Fruit fly (Drosophila melanogaster) whole organism, embryonic: ENCODE results near the gene CG8319.

Source experiments
- Abd-B ChIP-seq: fragments of 200-800 bp; sonication (Bioruptor generic); optimal IDR thresholded peaks from 2 replicates; lab custom pipeline; 2018; ENCODE audit warnings: missing biosample characterization, mild to moderate bottlenecking, missing genetic modification characterization, moderate library complexity
- Ada2b ChIP-seq: fragments of 200-800 bp; sonication (Bioruptor generic); IDR thresholded peaks from 2 replicates; pipeline ENCODE4 v1.3.6; 2022; ENCODE audit warnings: missing biosample characterization, missing genetic modification characterization
- Aef1 ChIP-seq: fragments of 200-800 bp; sonication (Bioruptor generic); IDR thresholded peaks from 3 replicates; pipeline ENCODE4 v1.3.6; 2022; ENCODE audit warnings: missing biosample characterization, missing genetic modification characterization
- Bdp1 ChIP-seq: fragments of 200-800 bp; sonication (Bioruptor generic); optimal IDR thresholded peaks from 3 replicates; lab custom pipeline; 2016; ENCODE audit warnings: missing biosample characterization, missing genetic modification characterization
- CG10959 ChIP-seq: fragments of 200-800 bp; sonication (Bioruptor generic); IDR thresholded peaks from 2 replicates; pipeline ENCODE4 v1.3.6; 2022; ENCODE audit warnings: missing biosample characterization, missing genetic modification characterization
- CG11504 ChIP-seq: fragments of 200-800 bp; sonication (Bioruptor generic); optimal IDR thresholded peaks from 3 replicates; lab custom pipeline; 2019; ENCODE audit warnings: missing biosample characterization, mild to moderate bottlenecking, missing genetic modification characterization, moderate library complexity
- CG13624 ChIP-seq: fragments of 200-800 bp; sonication (Bioruptor generic); optimal IDR thresholded peaks from 2 replicates; lab custom pipeline; 2016; ENCODE audit warnings: missing biosample characterization, missing genetic modification characterization
- CG15269 ChIP-seq: fragments of 200-800 bp; sonication (Bioruptor generic); optimal IDR thresholded peaks from 2 replicates; lab custom pipeline; 2018; ENCODE audit warnings: missing biosample characterization, mild to moderate bottlenecking, missing genetic modification characterization, moderate library complexity
- CG17568 ChIP-seq: fragments of 200-800 bp; sonication (Bioruptor generic); optimal IDR thresholded peaks from 2 replicates; lab custom pipeline; 2018; ENCODE audit warnings: missing biosample characterization, mild to moderate bottlenecking, missing genetic modification characterization, moderate library complexity
- CG32532 ChIP-seq: fragments of 200-800 bp; sonication (Bioruptor generic); IDR thresholded peaks from 2 replicates; pipeline ENCODE4 v1.3.6; 2022; ENCODE audit warnings: missing biosample characterization, missing genetic modification characterization
- CG3407 ChIP-seq: fragments of 200-800 bp; sonication (Bioruptor generic); optimal IDR thresholded peaks from 2 replicates; lab custom pipeline; 2018; ENCODE audit warnings: missing biosample characterization, mild to moderate bottlenecking, missing genetic modification characterization
- CG34224 ChIP-seq: fragments of 200-800 bp; sonication (Bioruptor generic); IDR thresholded peaks from 3 replicates; pipeline ENCODE4 v1.3.6; 2022; ENCODE audit warnings: missing biosample characterization, missing genetic modification characterization; ENCODE audit not compliant: partially characterized antibody
- CG34376 ChIP-seq: fragments of 200-800 bp; sonication (Bioruptor generic); optimal IDR thresholded peaks from 2 replicates; lab custom pipeline; 2018; ENCODE audit warnings: missing biosample characterization, mild to moderate bottlenecking, missing genetic modification characterization
- CG5953 ChIP-seq: fragments of 200-800 bp; sonication (Bioruptor generic); IDR thresholded peaks from 2 replicates; pipeline ENCODE4 v1.3.6; 2022; ENCODE audit warnings: missing biosample characterization, missing genetic modification characterization
- CG7786 ChIP-seq: fragments of 200-800 bp; sonication (Bioruptor generic); optimal IDR thresholded peaks from 2 replicates; lab custom pipeline; 2016; ENCODE audit warnings: missing biosample characterization, missing genetic modification characterization
- CG7928 ChIP-seq: fragments of 200-800 bp; sonication (Bioruptor generic); optimal IDR thresholded peaks from 2 replicates; lab custom pipeline; 2017; ENCODE audit warnings: missing biosample characterization, mild to moderate bottlenecking, missing genetic modification characterization
- CG8089 ChIP-seq: fragments of 200-800 bp; sonication (Bioruptor generic); optimal IDR thresholded peaks from 3 replicates; lab custom pipeline; 2016; ENCODE audit warnings: missing biosample characterization, missing genetic modification characterization
- CG9727 ChIP-seq: fragments of 200-800 bp; sonication (Bioruptor generic); optimal IDR thresholded peaks from 3 replicates; lab custom pipeline; 2017; ENCODE audit warnings: missing biosample characterization, mild to moderate bottlenecking, missing genetic modification characterization
- Camta ChIP-seq: fragments of 200-800 bp; sonication (Bioruptor generic); optimal IDR thresholded peaks from 2 replicates; lab custom pipeline; 2016; ENCODE audit warnings: missing biosample characterization, missing genetic modification characterization
- D19A ChIP-seq: fragments of 200-800 bp; optimal IDR thresholded peaks from 3 replicates; lab custom pipeline; 2019; ENCODE audit warnings: missing biosample characterization, mild to moderate bottlenecking, missing genetic modification characterization, moderate library complexity
- Dref ChIP-seq: fragments of 200-800 bp; sonication (Bioruptor generic); IDR thresholded peaks from 2 replicates; pipeline ENCODE4 v1.3.6; 2022; ENCODE audit warnings: missing biosample characterization, missing genetic modification characterization
- Gsc ChIP-seq: fragments of 200-800 bp; sonication (Bioruptor generic); IDR thresholded peaks from 2 replicates; pipeline ENCODE4 v1.3.6; 2022; ENCODE audit warnings: missing biosample characterization, missing genetic modification characterization
- Hr39 ChIP-seq: fragments of >200 bp; optimal IDR thresholded peaks from 2 replicates; lab custom pipeline; 2017
- Max ChIP-seq: fragments of 200-800 bp; sonication (Bioruptor generic); optimal IDR thresholded peaks from 2 replicates; lab custom pipeline; 2016; ENCODE audit warnings: missing biosample characterization, mild to moderate bottlenecking, missing genetic modification characterization
- Myb ChIP-seq: fragments of 200-800 bp; sonication (Bioruptor generic); optimal IDR thresholded peaks from 2 replicates; lab custom pipeline; 2016; ENCODE audit warnings: missing biosample characterization, missing genetic modification characterization
- Nf-YA ChIP-seq: fragments of 200-800 bp; sonication (Bioruptor generic); IDR thresholded peaks from 2 replicates; pipeline ENCODE4 v1.3.6; 2022; ENCODE audit warnings: missing biosample characterization, missing genetic modification characterization
- Rfx ChIP-seq: fragments of 200-800 bp; sonication (Bioruptor generic); IDR thresholded peaks from 2 replicates; pipeline ENCODE4 v1.3.6; 2022; ENCODE audit warnings: missing biosample characterization, missing genetic modification characterization
- Sin3A ChIP-seq: fragments of >200 bp; optimal IDR thresholded peaks from 2 replicates; lab custom pipeline; 2018
- Sox100B ChIP-seq: fragments of 200-800 bp; sonication (Bioruptor generic); optimal IDR thresholded peaks from 3 replicates; lab custom pipeline; 2018; ENCODE audit warnings: missing biosample characterization, mild to moderate bottlenecking, missing genetic modification characterization
- ac ChIP-seq: fragments of 200-800 bp; sonication (Bioruptor generic); optimal IDR thresholded peaks from 3 replicates; lab custom pipeline; 2017; ENCODE audit warnings: missing biosample characterization, mild to moderate bottlenecking, missing genetic modification characterization
- ash1 ChIP-seq: fragments of 200-800 bp; sonication (Bioruptor generic); optimal IDR thresholded peaks from 2 replicates; lab custom pipeline; 2018; ENCODE audit warnings: missing biosample characterization, mild to moderate bottlenecking, missing genetic modification characterization
- bcd ChIP-seq: fragments of 200-800 bp; sonication (Bioruptor generic); optimal IDR thresholded peaks from 2 replicates; lab custom pipeline; 2017; ENCODE audit warnings: missing biosample characterization, mild to moderate bottlenecking, missing genetic modification characterization
- bigmax ChIP-seq: fragments of 200-800 bp; sonication (Bioruptor generic); optimal IDR thresholded peaks from 2 replicates; lab custom pipeline; 2018; ENCODE audit warnings: missing biosample characterization, mild to moderate bottlenecking, missing genetic modification characterization
- br ChIP-seq: fragments of >200 bp; optimal IDR thresholded peaks from 2 replicates; lab custom pipeline; 2017
- cad ChIP-seq: fragments of >200 bp; optimal IDR thresholded peaks from 2 replicates; lab custom pipeline; 2017; ENCODE audit warnings: missing biosample characterization, missing genetic modification characterization
- disco-r ChIP-seq: fragments of 200-800 bp; sonication (Bioruptor generic); optimal IDR thresholded peaks from 2 replicates; lab custom pipeline; 2016; ENCODE audit warnings: missing biosample characterization, missing genetic modification characterization
- emc ChIP-seq: fragments of 200-800 bp; sonication (Bioruptor generic); optimal IDR thresholded peaks from 2 replicates; lab custom pipeline; 2016; ENCODE audit warnings: missing biosample characterization, missing genetic modification characterization
- ftz-f1 ChIP-seq: fragments of 200-800 bp; sonication (Bioruptor generic); optimal IDR thresholded peaks from 2 replicates; lab custom pipeline; 2016; ENCODE audit warnings: missing biosample characterization, missing genetic modification characterization
- grau ChIP-seq: fragments of 200-800 bp; optimal IDR thresholded peaks from 3 replicates; lab custom pipeline; 2019; ENCODE audit warnings: missing biosample characterization, mild to moderate bottlenecking, missing genetic modification characterization, moderate library complexity
- pb ChIP-seq: fragments of 200-800 bp; sonication (Bioruptor generic); optimal IDR thresholded peaks from 3 replicates; lab custom pipeline; 2016; ENCODE audit warnings: missing biosample characterization, missing genetic modification characterization
- schlank ChIP-seq: fragments of 200-800 bp; sonication (Bioruptor generic); optimal IDR thresholded peaks from 2 replicates; lab custom pipeline; 2018; ENCODE audit warnings: missing biosample characterization, mild to moderate bottlenecking, missing genetic modification characterization
- scrt ChIP-seq: fragments of 200-800 bp; sonication (Bioruptor generic); optimal IDR thresholded peaks from 2 replicates; lab custom pipeline; 2018; ENCODE audit warnings: missing biosample characterization, mild to moderate bottlenecking, missing genetic modification characterization, moderate library complexity
- sens-2 ChIP-seq: fragments of 200-800 bp; sonication (Bioruptor generic); IDR thresholded peaks from 2 replicates; pipeline ENCODE4 v1.3.6; 2022; ENCODE audit warnings: missing biosample characterization, missing genetic modification characterization
- sob ChIP-seq: fragments of 200-800 bp; sonication (Bioruptor generic); IDR thresholded peaks from 2 replicates; pipeline ENCODE4 v1.3.6; 2022; ENCODE audit warnings: missing biosample characterization, missing genetic modification characterization
- ssp ChIP-seq: fragments of 200-800 bp; sonication (Bioruptor generic); IDR thresholded peaks from 2 replicates; pipeline ENCODE4 v1.3.6; 2022; ENCODE audit warnings: missing biosample characterization, missing genetic modification characterization
- tll ChIP-seq, 2 experiments: fragments of 200-800 bp in 1 of 2; fragments of >200 bp in 1 of 2; sonication (Bioruptor generic) in 1 of 2; optimal IDR thresholded peaks; 2 replicates each; lab custom pipeline; 2017 to 2019; ENCODE audit warnings: missing biosample characterization in 2 of 2, missing genetic modification characterization in 2 of 2, mild to moderate bottlenecking in 1 of 2, moderate library complexity in 1 of 2
- toy ChIP-seq: fragments of 200-800 bp; sonication (Bioruptor generic); IDR thresholded peaks from 2 replicates; pipeline ENCODE4 v1.3.6; 2022; ENCODE audit warnings: missing biosample characterization, missing genetic modification characterization
- ttk ChIP-seq: fragments of 200-800 bp; sonication (Bioruptor generic); IDR thresholded peaks from 2 replicates; pipeline ENCODE4 v2.1.2; 2022; ENCODE audit warnings: missing biosample characterization, missing genetic modification characterization
- tup ChIP-seq: fragments of 200-800 bp; sonication (Bioruptor generic); optimal IDR thresholded peaks from 2 replicates; lab custom pipeline; 2016; ENCODE audit warnings: missing biosample characterization, mild to moderate bottlenecking, missing genetic modification characterization, moderate library complexity
- unc-4 ChIP-seq: fragments of 200-800 bp; sonication (Bioruptor generic); IDR thresholded peaks from 2 replicates; pipeline ENCODE4 v1.3.6; 2022; ENCODE audit warnings: missing biosample characterization, missing genetic modification characterization; ENCODE audit not compliant: partially characterized antibody
- vvl ChIP-seq: fragments of 200-800 bp; sonication (Bioruptor generic); IDR thresholded peaks from 2 replicates; pipeline ENCODE4 v1.3.6; 2022; ENCODE audit warnings: missing biosample characterization, missing genetic modification characterization
- z ChIP-seq: fragments of 200-800 bp; sonication (Bioruptor generic); IDR thresholded peaks from 3 replicates; pipeline ENCODE4 v1.3.6; 2022; ENCODE audit warnings: missing biosample characterization, missing genetic modification characterization
- zen ChIP-seq: fragments of 200-800 bp; sonication (Bioruptor generic); optimal IDR thresholded peaks from 3 replicates; lab custom pipeline; 2018; ENCODE audit warnings: missing biosample characterization, mild to moderate bottlenecking, missing genetic modification characterization, moderate library complexity

The CG8319 gene

dm6 chr3R:9626880-9627401 lies at the start of gene CG8319, which contains the start of gene CG9427 (continued):
- TF ChIP-seq disco-r (GFP tag; lab: Kevin White, UChicago) (no peak), Gsc (GFP tag; lab: Robert Waterston, UW) (no peak), ssp (peak; percentile 56), Dref (GFP tag; lab: Robert Waterston, UW) (peak; percentile 70), bigmax (no peak), Bdp1 (GFP tag; lab: Kevin White, UChicago) (peak; percentile 11), CG34376 (peak; percentile 62), Hr39 (lab: Kevin White, UChicago) (no peak), CG15269 (peak; percentile 62), CG9727 (peak; percentile 71), br (lab: Kevin White, UChicago) (no peak), schlank (tag; lab: Kevin White, UChicago) (peak; percentile 57), tll (GFP tag; optimal IDR thresholded peaks at IDR 0.05; lab: Kevin White, UChicago) (peak in 1 of 2 experiments; percentile 94), CG11504 (tag; lab: Kevin White, UChicago) (no peak), CG10959 (GFP tag; lab: Robert Waterston, UW) (no peak), bcd (peak; percentile 60), CG32532 (peak; percentile 60), Abd-B (no peak), unc-4 (GFP tag; lab: Robert Waterston, UW) (peak; percentile 95), CG3407 (peak; percentile 17), tup (no peak), CG8089 (GFP tag; lab: Kevin White, UChicago) (no peak), CG5953 (no peak), D19A (tag; lab: Kevin White, UChicago) (peak; percentile 28), grau (peak; percentile 70), Aef1 (GFP tag; lab: Robert Waterston, UW) (peak; percentile 33; the same call in 1 of the 3 replicates), ttk (GFP tag; lab: Robert Waterston, UW) (no peak), vvl (GFP tag; lab: Robert Waterston, UW) (peak; percentile 66), ftz-f1 (GFP tag; lab: Kevin White, UChicago) (peak; percentile 18), emc (GFP tag; lab: Kevin White, UChicago) (no peak), sob (GFP tag; lab: Robert Waterston, UW) (peak; percentile 76), Max (GFP tag; lab: Kevin White, UChicago) (peak; percentile 63), CG34224 (peak; percentile 92), ash1 (no peak), toy (GFP tag; lab: Robert Waterston, UW) (no peak), sens-2 (GFP tag; lab: Robert Waterston, UW) (no peak), Ada2b (GFP tag; lab: Robert Waterston, UW) (no peak), pb (no peak), z (GFP tag; lab: Robert Waterston, UW) (no peak), Sox100B (GFP tag; lab: Kevin White, UChicago) (peak; percentile 30), scrt (peak; percentile 40), Rfx (GFP tag; lab: Robert Waterston, UW) (peak; percentile 73), Camta (GFP tag; lab: Kevin White, UChicago) (peak; percentile 61), Nf-YA (GFP tag; lab: Robert Waterston, UW) (no peak), zen (tag; lab: Kevin White, UChicago) (peak; percentile 72), CG7928 (no peak), CG17568 (GFP tag; lab: Kevin White, UChicago) (no peak), ac (no peak), CG13624 (peak; percentile 42), CG7786 (GFP tag; lab: Kevin White, UChicago) (peak; percentile 33), Myb (GFP tag; lab: Kevin White, UChicago) (peak; percentile 67), Sin3A (lab: Kevin White, UChicago) (peak; percentile 13), cad (no peak)
